Worm (Caenorhabditis elegans) whole organism, mixed stage, embryonic: ENCODE measurements around the gene srv-29.

Experiments used
- elt-3 ChIP-seq: fragments of 150-350 bp; optimal IDR thresholded peaks from 2 replicates; lab custom pipeline; 2014; ENCODE audit warnings: missing biosample characterization, missing genetic modification characterization
- mab-5 ChIP-seq: fragments of 150-350 bp; optimal IDR thresholded peaks from 2 replicates; lab custom pipeline; 2014; ENCODE audit warnings: missing biosample characterization, missing genetic modification characterization
- nhr-237 ChIP-seq: fragments of 150-350 bp; optimal IDR thresholded peaks from 2 replicates; lab custom pipeline; 2014; ENCODE audit warnings: missing biosample characterization, missing genetic modification characterization
- nhr-76 ChIP-seq: sonication (generic microtip); optimal IDR thresholded peaks from 2 replicates; lab custom pipeline; 2017; ENCODE audit warnings: missing biosample characterization, missing genetic modification characterization
- snpc-4 ChIP-seq: fragments of 150-350 bp; optimal IDR thresholded peaks from 2 replicates; lab custom pipeline; 2014; ENCODE audit warnings: missing biosample characterization, missing genetic modification characterization
- sptf-1 ChIP-seq: sonication (generic microtip); optimal IDR thresholded peaks from 2 replicates; lab custom pipeline; 2017; ENCODE audit warnings: mild to moderate bottlenecking, missing genetic modification characterization, moderate library complexity, missing compliant biosample characterization
- unc-39 ChIP-seq: fragments of 150-350 bp; optimal IDR thresholded peaks from 2 replicates; lab custom pipeline; 2014; ENCODE audit warnings: missing biosample characterization, missing genetic modification characterization
- unc-62 ChIP-seq: fragments of 150-350 bp; optimal IDR thresholded peaks from 2 replicates; lab custom pipeline; 2014; ENCODE audit warnings: missing biosample characterization, missing genetic modification reagents, missing genetic modification characterization
- ztf-11 ChIP-seq: fragments of 150-350 bp; optimal IDR thresholded peaks from 2 replicates; lab custom pipeline; 2014; ENCODE audit warnings: missing biosample characterization, missing genetic modification characterization

ce11 chrIV:6227974-6228373 is 38.4 kb downstream of the srv-29 start, which contains the start of gene C49A9.1:
- TF ChIP-seq snpc-4 (tag; lab: Kevin White, UChicago) = no peak
- no peak for TF ChIP-seq unc-62 (GFP tag; lab: Kevin White, UChicago)
- no peak for TF ChIP-seq nhr-237
- TF ChIP-seq unc-39 (tag; lab: Kevin White, UChicago) = no peak
- TF ChIP-seq mab-5 (tag; lab: Kevin White, UChicago) = no peak
- TF ChIP-seq nhr-76 (tag; lab: Kevin White, UChicago) = no peak
- TF ChIP-seq elt-3 = no peak
- TF ChIP-seq sptf-1 = no peak
- TF ChIP-seq ztf-11 (tag; lab: Kevin White, UChicago) = no peak
